Fruit fly (Drosophila melanogaster): ENCODE measurements around the gene CG3842.
A peak's percentile ranks its signal among the peaks of the same experiment; 100 is the strongest.

CG3842 gene

DNA sequence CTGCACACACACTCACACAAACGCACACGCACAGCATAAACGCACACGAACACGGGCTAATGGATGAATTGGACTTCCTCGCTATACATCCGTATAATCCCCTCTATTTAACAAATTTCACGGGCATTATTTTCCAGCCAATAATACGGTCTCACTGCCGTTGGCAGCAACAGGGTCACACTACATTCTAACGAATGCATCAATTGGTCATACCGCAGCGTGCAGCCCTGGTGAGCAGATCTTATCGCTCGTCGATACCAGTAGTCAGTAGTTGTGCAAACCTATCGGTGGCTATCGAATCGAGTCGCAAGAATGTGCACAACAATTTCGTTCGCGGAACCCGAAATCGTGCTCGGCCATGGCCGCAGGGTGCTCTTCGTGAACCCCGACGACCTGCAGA is 49.7 kb upstream of the CG3842 start, which contains the start of the genes Top3beta and wuho (continued):
- TF ChIP-seq CG10267 (tag; optimal IDR thresholded peaks at IDR 0.05) (peak; percentile 57), hbn (GFP tag; IDR thresholded peaks at IDR 0.05; ENCODE audit: partially characterized antibody) (peak; percentile 63; the same call in 1 of the 2 replicates), slou (GFP tag; optimal IDR thresholded peaks at IDR 0.05) (no peak), cato (GFP tag; optimal IDR thresholded peaks at IDR 0.05; ENCODE audit: borderline replicate concordance) (no peak), crp (GFP tag; optimal IDR thresholded peaks at IDR 0.05) (peak in 1 of 2 experiments; percentile 44), CG30431 (GFP tag; optimal IDR thresholded peaks at IDR 0.05) (no peak), CG11456 (GFP tag; IDR thresholded peaks at IDR 0.05) (peak; percentile 66; the same call in 1 of the 3 replicates), CG3065 (GFP tag; optimal IDR thresholded peaks at IDR 0.05) (no peak), CG3281 (GFP tag; optimal IDR thresholded peaks at IDR 0.05) (peak; percentile 45), CG15479 (GFP tag; optimal IDR thresholded peaks at IDR 0.05) (peak; percentile 90), CG15269 (tag; optimal IDR thresholded peaks at IDR 0.05) (no peak), her (GFP tag; optimal IDR thresholded peaks at IDR 0.05) (peak; percentile 62), CG9932 (GFP tag; IDR thresholded peaks at IDR 0.05) (peak; percentile 54), stc (GFP tag; IDR thresholded peaks at IDR 0.05) (no peak), jigr1 (GFP tag; IDR thresholded peaks at IDR 0.05) (no peak), CG17912 (GFP tag; optimal IDR thresholded peaks at IDR 0.05) (peak; percentile 62), CG17385 (GFP tag; optimal IDR thresholded peaks at IDR 0.05) (no peak), usp (GFP tag; optimal IDR thresholded peaks at IDR 0.05) (no peak), lilli (GFP tag; optimal IDR thresholded peaks at IDR 0.05) (peak; percentile 66), sqz (GFP tag; optimal IDR thresholded peaks at IDR 0.05) (no peak), Dref (GFP tag; IDR thresholded peaks at IDR 0.05) (peak; percentile 88), HLH3B (GFP tag; IDR thresholded peaks at IDR 0.05) (no peak), Ets65A (GFP tag) (peak; percentile 90), CG2199 (GFP tag; IDR thresholded peaks at IDR 0.05) (no peak), Hsf (GFP tag; optimal IDR thresholded peaks at IDR 0.05) (peak; percentile 39), CG3163 (GFP tag; optimal IDR thresholded peaks at IDR 0.05) (peak; percentile 61), B-H2 (GFP tag; optimal IDR thresholded peaks at IDR 0.05) (peak; percentile 62), sc (optimal IDR thresholded peaks at IDR 0.05) (no peak), sc (GFP tag; optimal IDR thresholded peaks at IDR 0.05) (no peak), rib (GFP tag; IDR thresholded peaks at IDR 0.05) (no peak), CG10565 (GFP tag; optimal IDR thresholded peaks at IDR 0.05) (no peak), CG17359 (tag; optimal IDR thresholded peaks at IDR 0.05) (no peak), sens-2 (GFP tag; IDR thresholded peaks at IDR 0.05) (no peak), CG8478 (optimal IDR thresholded peaks at IDR 0.05) (no peak), CG15601 (tag; optimal IDR thresholded peaks at IDR 0.05) (no peak), kay (GFP tag; optimal IDR thresholded peaks at IDR 0.05) (peak; percentile 29), pfk (GFP tag; optimal IDR thresholded peaks at IDR 0.05) (no peak), eve (GFP tag; optimal IDR thresholded peaks at IDR 0.05) (no peak), Xrp1 (GFP tag; IDR thresholded peaks at IDR 0.05) (no peak), gcm2 (GFP tag; optimal IDR thresholded peaks at IDR 0.05) (peak; percentile 20), CG12744 (GFP tag; optimal IDR thresholded peaks at IDR 0.05) (peak; percentile 4), CG34422 (GFP tag; IDR thresholded peaks at IDR 0.05) (peak; percentile 68; the same call in 2 of the 3 replicates), CG12236 (GFP tag; optimal IDR thresholded peaks at IDR 0.05) (no peak), CG16813 (GFP tag; IDR thresholded peaks at IDR 0.05; ENCODE audit: partially characterized antibody) (peak; percentile 62; the same call in 2 of the 3 replicates), CG12219 (GFP tag; optimal IDR thresholded peaks at IDR 0.05) (no peak), BtbVII (GFP tag; optimal IDR thresholded peaks at IDR 0.05) (no peak), B-H1 (GFP tag; IDR thresholded peaks at IDR 0.05) (no peak), CG8924 (tag; optimal IDR thresholded peaks at IDR 0.05) (peak; percentile 58), Side (GFP tag; optimal IDR thresholded peaks at IDR 0.05) (peak; percentile 46), HHEX (GFP tag; optimal IDR thresholded peaks at IDR 0.05) (no peak), CG33557 (GFP tag; optimal IDR thresholded peaks at IDR 0.05) (no peak), twi (tag; optimal IDR thresholded peaks at IDR 0.05) (peak; percentile 23)

Data from whole organism, embryonic.